Fruit fly (Drosophila melanogaster) whole organism, pupa: ENCODE results near the gene Akh.

Experiments
- CG10348 ChIP-seq: fragments of 200-800 bp; sonication (Bioruptor generic); IDR thresholded peaks from 2 replicates; pipeline ENCODE4 v1.3.6; 2022; ENCODE audit warnings: missing biosample characterization, missing genetic modification characterization
- CG12605 ChIP-seq: fragments of 200-800 bp; sonication (Bioruptor generic); IDR thresholded peaks from 2 replicates; pipeline ENCODE4 v1.3.6; 2022; ENCODE audit warnings: missing biosample characterization, missing genetic modification characterization
- CG13204 ChIP-seq: fragments of 200-800 bp; sonication (Bioruptor generic); optimal IDR thresholded peaks from 2 replicates; lab custom pipeline; 2018; ENCODE audit warnings: missing biosample characterization, mild to moderate bottlenecking, missing genetic modification characterization, moderate library complexity
- CG14655 ChIP-seq: fragments of 200-800 bp; sonication (Bioruptor generic); optimal IDR thresholded peaks from 3 replicates; lab custom pipeline; 2017; ENCODE audit warnings: mild to moderate bottlenecking, missing biosample characterization, missing genetic modification reagents, missing genetic modification characterization
- CG15710 ChIP-seq: fragments of 200-800 bp; sonication (Bioruptor generic); optimal IDR thresholded peaks from 2 replicates; lab custom pipeline; 2018; ENCODE audit warnings: missing biosample characterization, mild to moderate bottlenecking, missing genetic modification characterization, moderate library complexity
- CG17806 ChIP-seq: fragments of 200-800 bp; sonication (Bioruptor generic); optimal IDR thresholded peaks from 2 replicates; lab custom pipeline; 2018; ENCODE audit warnings: missing biosample characterization, mild to moderate bottlenecking, missing genetic modification characterization, moderate library complexity
- CG32121 ChIP-seq: fragments of 200-800 bp; sonication (Bioruptor generic); IDR thresholded peaks from 2 replicates; pipeline ENCODE4 v1.3.6; 2022; ENCODE audit warnings: missing biosample characterization, missing genetic modification characterization
- CG34367 ChIP-seq: fragments of 200-800 bp; sonication (Bioruptor generic); optimal IDR thresholded peaks from 2 replicates; lab custom pipeline; 2018; ENCODE audit warnings: missing biosample characterization, mild to moderate bottlenecking, missing genetic modification characterization
- CG4496 ChIP-seq: fragments of 200-800 bp; sonication (Bioruptor generic); IDR thresholded peaks from 3 replicates; pipeline ENCODE4 v1.3.6; 2022; ENCODE audit warnings: missing biosample characterization, missing genetic modification characterization
- CG8159 ChIP-seq: fragments of 200-800 bp; sonication (Bioruptor generic); optimal IDR thresholded peaks from 3 replicates; lab custom pipeline; 2018; ENCODE audit warnings: missing biosample characterization, mild to moderate bottlenecking, missing genetic modification characterization, moderate library complexity
- CG8301 ChIP-seq: fragments of 200-800 bp; sonication (Bioruptor generic); optimal IDR thresholded peaks from 2 replicates; lab custom pipeline; 2018; ENCODE audit warnings: missing biosample characterization, mild to moderate bottlenecking, missing genetic modification characterization
- CG9948 ChIP-seq: fragments of 200-800 bp; sonication (Bioruptor generic); optimal IDR thresholded peaks from 2 replicates; lab custom pipeline; 2018; ENCODE audit warnings: missing biosample characterization, mild to moderate bottlenecking, missing genetic modification characterization, moderate library complexity
- D1 ChIP-seq: fragments of 200-800 bp; sonication (Bioruptor generic); optimal IDR thresholded peaks from 2 replicates; lab custom pipeline; 2018; ENCODE audit warnings: missing biosample characterization, mild to moderate bottlenecking, missing genetic modification characterization, moderate library complexity
- EcR ChIP-seq: fragments of 200-800 bp; sonication (Bioruptor generic); optimal IDR thresholded peaks from 3 replicates; lab custom pipeline; 2019; ENCODE audit warnings: missing biosample characterization, missing genetic modification characterization, mild to moderate bottlenecking, moderate library complexity, missing genetic modification reagents
- Ets98B ChIP-seq: fragments of 200-800 bp; sonication (Bioruptor generic); IDR thresholded peaks from 2 replicates; pipeline ENCODE4 v1.3.6; 2022; ENCODE audit warnings: missing biosample characterization, missing genetic modification characterization
- Pif1A ChIP-seq: fragments of 200-800 bp; sonication (Bioruptor generic); optimal IDR thresholded peaks from 3 replicates; lab custom pipeline; 2016; ENCODE audit warnings: missing biosample characterization, missing genetic modification characterization
- Pif1B ChIP-seq: fragments of 200-800 bp; sonication (Bioruptor generic); optimal IDR thresholded peaks from 3 replicates; lab custom pipeline; 2016; ENCODE audit warnings: missing biosample characterization, missing genetic modification characterization
- Snoo ChIP-seq: fragments of 200-800 bp; sonication (Bioruptor generic); optimal IDR thresholded peaks from 3 replicates; lab custom pipeline; 2017; ENCODE audit warnings: missing biosample characterization, mild to moderate bottlenecking, missing genetic modification characterization, inconsistent platforms
- fd96Ca ChIP-seq: fragments of 200-800 bp; sonication (Bioruptor generic); IDR thresholded peaks from 3 replicates; pipeline ENCODE4 v1.3.6; 2022; ENCODE audit warnings: missing biosample characterization, missing genetic modification characterization
- gl ChIP-seq: fragments of 200-800 bp; sonication (Bioruptor generic); optimal IDR thresholded peaks from 2 replicates; lab custom pipeline; 2018; ENCODE audit warnings: missing biosample characterization, mild to moderate bottlenecking, missing genetic modification characterization
- rn ChIP-seq: fragments of 200-800 bp; sonication (Bioruptor generic); IDR thresholded peaks from 2 replicates; pipeline ENCODE4 v1.3.6; 2022; ENCODE audit warnings: missing biosample characterization, missing genetic modification characterization

The Akh gene

DNA sequence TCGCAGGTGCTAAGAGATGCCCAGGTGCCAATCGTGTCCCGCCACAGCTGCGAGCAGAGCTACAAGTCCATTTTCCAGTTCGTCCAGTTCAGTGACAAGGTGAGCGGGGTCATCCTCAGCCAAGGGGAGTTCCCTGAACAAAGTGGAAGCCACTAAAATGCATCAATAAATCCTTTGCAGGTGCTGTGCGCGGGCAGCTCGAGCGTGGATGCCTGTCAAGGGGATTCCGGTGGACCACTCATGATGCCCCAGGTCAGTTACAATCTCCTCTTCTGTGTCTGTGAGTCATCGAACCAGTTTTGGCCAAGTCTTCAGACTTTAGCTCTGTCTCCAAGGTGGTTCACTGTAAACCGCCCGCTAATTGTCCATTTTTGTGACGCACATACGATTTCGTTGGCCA is 4.0 kb downstream of the Akh start:
- no peak for TF ChIP-seq CG10348 (GFP tag; lab: Robert Waterston, UW)
- no peak for TF ChIP-seq CG4496 (GFP tag; lab: Robert Waterston, UW)
- TF ChIP-seq EcR (GFP tag; lab: Kevin White, UChicago): peak; percentile 73
- TF ChIP-seq CG15710: no peak
- TF ChIP-seq, all 21 proteins: peak for 1

DNA sequence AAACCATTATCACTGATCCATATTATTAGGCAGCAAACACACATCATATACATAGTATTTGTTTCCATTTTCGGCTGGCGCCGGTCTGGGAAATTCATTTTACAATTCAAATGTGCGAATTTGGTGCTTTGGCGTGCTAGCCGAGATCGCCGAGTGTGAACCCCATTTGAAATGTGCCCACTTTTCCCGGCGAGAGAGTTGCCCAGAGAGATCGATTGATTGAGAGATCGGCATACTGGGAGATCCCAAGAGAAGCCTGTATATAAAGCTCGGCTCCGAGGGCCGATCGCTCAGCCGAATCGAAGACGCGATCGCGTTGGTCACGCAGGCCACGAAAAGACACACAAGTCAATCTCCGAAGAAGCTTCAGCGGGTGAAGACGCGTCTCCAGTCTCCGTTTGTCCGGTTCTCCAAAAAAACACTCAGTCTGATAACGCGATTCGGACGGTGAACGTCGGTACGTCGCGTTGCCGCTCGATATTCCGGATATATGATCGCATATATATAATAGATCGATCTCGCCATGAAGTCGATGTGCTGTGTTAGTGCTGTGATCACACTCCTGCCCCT is 7.2 kb downstream of the Akh start, which contains the start of gene CG1299:
TSS of gene CG1299 (plus strand) at position 291 of the 570 bp plus-strand sequence.
- TF ChIP-seq CG32121 (GFP tag; lab: Robert Waterston, UW): no peak
- no peak for TF ChIP-seq CG9948
- peak; percentile 10 for TF ChIP-seq Pif1A (GFP tag; lab: Kevin White, UChicago)
- TF ChIP-seq CG15710: no peak
- peak; percentile 34 for TF ChIP-seq EcR (GFP tag; lab: Kevin White, UChicago)
- TF ChIP-seq Pif1B (GFP tag; lab: Kevin White, UChicago): peak; percentile 8
- TF ChIP-seq CG8159 (tag; lab: Kevin White, UChicago): no peak
- no peak for TF ChIP-seq Ets98B (GFP tag; lab: Robert Waterston, UW)
- peak; percentile 24 for TF ChIP-seq CG13204 (GFP tag; lab: Kevin White, UChicago)
- no peak for TF ChIP-seq CG14655 (GFP tag; lab: Kevin White, UChicago)
- TF ChIP-seq CG12605 (GFP tag; lab: Robert Waterston, UW): no peak
- no peak for TF ChIP-seq Snoo (tag; lab: Kevin White, UChicago)
- TF ChIP-seq CG10348 (GFP tag; lab: Robert Waterston, UW): no peak
- no peak for TF ChIP-seq CG4496 (GFP tag; lab: Robert Waterston, UW)
- no peak for TF ChIP-seq gl (tag; lab: Kevin White, UChicago)
- no peak for TF ChIP-seq CG17806 (tag; lab: Kevin White, UChicago)
- no peak for TF ChIP-seq CG8301 (tag; lab: Kevin White, UChicago)
- TF ChIP-seq fd96Ca (GFP tag; lab: Robert Waterston, UW): no peak
- TF ChIP-seq rn (GFP tag; lab: Robert Waterston, UW): no peak
- no peak for TF ChIP-seq CG34367 (tag; lab: Kevin White, UChicago)
- no peak for TF ChIP-seq D1

DNA sequence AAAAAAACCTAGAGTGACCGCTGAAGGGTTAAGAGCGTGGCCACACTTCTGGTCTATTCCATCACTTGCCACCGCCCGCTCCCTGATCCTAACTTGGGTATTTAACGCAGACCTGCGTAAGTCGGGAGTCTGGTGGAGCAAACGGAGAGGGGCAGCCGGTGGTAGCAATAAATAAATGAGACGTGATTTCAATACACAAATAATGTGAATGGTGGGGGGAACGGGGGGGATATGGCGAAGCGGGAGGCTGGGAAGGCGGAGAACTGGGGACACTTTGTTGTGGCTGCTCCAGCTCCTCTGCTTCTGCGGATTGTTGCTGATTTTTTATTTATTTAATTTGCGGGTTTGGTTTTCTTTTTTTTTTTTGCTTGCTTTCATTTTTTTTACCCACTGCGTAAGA is 16.6 kb downstream of the Akh start:
- no peak for TF ChIP-seq D1
- TF ChIP-seq EcR (GFP tag; lab: Kevin White, UChicago): peak; percentile 3

DNA sequence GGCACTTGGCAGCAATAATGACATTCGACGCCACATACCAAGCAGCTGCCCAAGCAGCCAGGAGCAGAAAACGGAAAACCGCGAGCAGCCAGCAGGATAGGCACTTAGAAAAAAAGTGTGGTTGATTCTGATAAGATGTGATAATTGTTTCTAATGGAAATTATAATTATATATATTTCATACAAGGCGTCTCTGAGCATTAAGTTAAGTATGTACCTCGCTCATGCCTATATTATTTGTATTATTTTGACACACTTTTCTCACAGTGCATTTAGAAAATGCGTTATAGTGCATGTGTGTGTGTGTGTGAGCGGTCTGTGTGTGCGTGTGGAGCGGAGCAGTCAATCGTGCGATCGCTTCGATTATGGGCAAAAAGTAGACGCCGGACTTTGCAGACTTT is 17.1 kb downstream of the Akh start:
- TF ChIP-seq CG12605 (GFP tag; lab: Robert Waterston, UW) (peak; percentile 20; the same call in 1 of the 2 replicates), CG32121 (GFP tag; lab: Robert Waterston, UW) (no peak), CG8301 (tag; lab: Kevin White, UChicago) (peak; percentile 63), D1 (peak; percentile 63), CG15710 (peak; percentile 79), Pif1A (GFP tag; lab: Kevin White, UChicago) (peak; percentile 73), CG14655 (GFP tag; lab: Kevin White, UChicago) (peak; percentile 68), EcR (GFP tag; lab: Kevin White, UChicago) (no peak), fd96Ca (GFP tag; lab: Robert Waterston, UW) (peak; percentile 44; the same call in 1 of the 3 replicates), gl (tag; lab: Kevin White, UChicago) (peak; percentile 36), Snoo (tag; lab: Kevin White, UChicago) (peak; percentile 17), Ets98B (GFP tag; lab: Robert Waterston, UW) (peak; percentile 16; the same call in 1 of the 2 replicates), CG17806 (tag; lab: Kevin White, UChicago) (peak; percentile 79), CG8159 (tag; lab: Kevin White, UChicago) (peak; percentile 78), Pif1B (GFP tag; lab: Kevin White, UChicago) (peak; percentile 73), CG9948 (peak; percentile 80), CG4496 (GFP tag; lab: Robert Waterston, UW) (peak; percentile 69; the same call in 1 of the 3 replicates), rn (GFP tag; lab: Robert Waterston, UW) (no peak), CG10348 (GFP tag; lab: Robert Waterston, UW) (no peak), CG34367 (tag; lab: Kevin White, UChicago) (peak; percentile 70), CG13204 (GFP tag; lab: Kevin White, UChicago) (peak; percentile 37)

DNA sequence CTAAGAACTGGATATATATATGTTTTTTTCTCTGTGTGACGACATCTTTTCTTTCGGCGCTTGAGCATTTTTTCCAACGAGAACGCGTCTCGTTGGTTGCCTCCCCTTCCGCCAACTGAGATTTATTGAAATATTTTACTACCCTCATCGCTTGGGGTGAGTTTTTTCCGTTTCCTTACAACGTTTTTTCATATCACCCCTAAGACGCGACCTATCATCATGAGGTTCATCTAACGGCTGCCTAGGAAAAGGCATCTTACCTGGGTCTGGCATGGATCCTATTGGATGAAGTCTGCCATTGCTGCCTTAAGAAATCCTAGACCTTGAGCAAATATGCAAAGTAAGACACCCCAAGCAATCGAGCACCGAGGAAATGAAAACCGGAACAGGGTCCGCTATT is 18.0 kb downstream of the Akh start:
- TF ChIP-seq gl (tag; lab: Kevin White, UChicago): no peak
- no peak for TF ChIP-seq CG34367 (tag; lab: Kevin White, UChicago)
- no peak for TF ChIP-seq CG17806 (tag; lab: Kevin White, UChicago)
- TF ChIP-seq D1: no peak
- no peak for TF ChIP-seq CG10348 (GFP tag; lab: Robert Waterston, UW)
- TF ChIP-seq fd96Ca (GFP tag; lab: Robert Waterston, UW): no peak
- TF ChIP-seq CG13204 (GFP tag; lab: Kevin White, UChicago): no peak
- TF ChIP-seq Snoo (tag; lab: Kevin White, UChicago): no peak
- TF ChIP-seq rn (GFP tag; lab: Robert Waterston, UW): no peak
- TF ChIP-seq, all 21 proteins: peak for 0

DNA sequence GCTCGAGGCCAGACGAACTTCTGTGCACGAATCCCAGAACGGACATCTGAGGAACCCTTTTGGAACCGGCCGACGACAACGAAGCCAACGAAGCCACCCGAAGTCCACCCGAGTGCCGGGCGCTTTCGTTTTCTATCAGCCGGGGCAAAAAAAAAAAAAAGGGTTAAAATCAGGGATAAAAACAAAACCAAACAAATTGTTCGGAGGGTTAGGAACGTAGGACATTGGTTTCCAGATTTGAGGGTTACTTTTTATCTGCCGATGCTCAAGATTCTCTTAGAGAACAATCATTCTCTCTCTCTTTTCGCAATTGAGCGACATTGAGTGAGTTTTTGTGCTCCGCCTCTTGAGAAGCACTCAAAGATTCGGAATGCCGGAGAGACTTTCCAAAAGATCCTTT is 19.7 kb downstream of the Akh start, which contains the start of gene nab:
TSS of gene nab (minus strand) at position 7 of the 400 bp plus-strand sequence.
- TF ChIP-seq Ets98B (GFP tag; lab: Robert Waterston, UW) (no peak), gl (tag; lab: Kevin White, UChicago) (no peak), CG4496 (GFP tag; lab: Robert Waterston, UW) (no peak), Pif1A (GFP tag; lab: Kevin White, UChicago) (no peak), fd96Ca (GFP tag; lab: Robert Waterston, UW) (no peak), Snoo (tag; lab: Kevin White, UChicago) (peak; percentile 23)
